Worm (Caenorhabditis elegans): ENCODE measurements around the gene K08F8.15.

Gene K08F8.15

DNA sequence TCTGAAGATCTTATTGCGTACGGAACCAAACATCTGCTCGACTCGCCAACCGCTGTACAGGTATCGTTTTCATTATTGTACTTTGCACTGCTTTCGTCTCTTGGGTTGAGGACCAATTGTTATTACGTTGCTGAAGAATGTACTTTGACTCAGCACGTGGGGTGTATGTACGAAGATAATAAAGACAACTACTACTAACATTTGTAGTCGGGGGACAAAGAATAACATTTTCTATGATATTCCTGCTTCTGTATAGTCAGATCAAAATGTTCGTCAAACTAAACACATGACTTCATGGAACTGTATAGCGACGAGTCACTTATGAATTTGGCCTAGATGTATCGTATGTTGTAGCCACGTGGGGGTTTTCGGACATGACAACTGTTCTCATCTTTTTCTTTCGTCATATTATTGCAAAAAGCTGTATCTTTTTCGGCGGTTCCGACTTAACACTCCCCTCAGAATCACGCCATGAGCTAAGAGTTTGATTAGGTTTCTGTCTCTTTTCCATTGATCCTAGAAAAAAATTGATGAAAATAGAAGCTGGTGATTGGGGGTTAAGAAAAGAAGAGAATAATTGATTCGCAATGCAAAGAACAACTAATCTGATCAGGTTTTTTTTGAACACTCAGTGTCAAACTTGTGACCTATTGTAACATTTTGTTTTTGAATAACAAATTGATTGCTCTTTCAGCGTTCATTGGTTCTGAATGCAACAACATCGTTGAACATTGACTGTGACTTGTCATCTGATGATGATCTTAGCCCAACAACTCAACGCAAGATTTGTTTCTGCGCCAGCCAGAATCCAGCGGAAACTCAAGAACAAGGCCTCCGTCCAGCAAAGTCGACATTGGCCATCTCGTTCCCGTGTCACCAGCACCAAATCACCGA is 21.8 kb upstream of the K08F8.15 start:
- TF ChIP-seq ztf-16 (tag; optimal IDR thresholded peaks at IDR 0.05): no peak

DNA sequence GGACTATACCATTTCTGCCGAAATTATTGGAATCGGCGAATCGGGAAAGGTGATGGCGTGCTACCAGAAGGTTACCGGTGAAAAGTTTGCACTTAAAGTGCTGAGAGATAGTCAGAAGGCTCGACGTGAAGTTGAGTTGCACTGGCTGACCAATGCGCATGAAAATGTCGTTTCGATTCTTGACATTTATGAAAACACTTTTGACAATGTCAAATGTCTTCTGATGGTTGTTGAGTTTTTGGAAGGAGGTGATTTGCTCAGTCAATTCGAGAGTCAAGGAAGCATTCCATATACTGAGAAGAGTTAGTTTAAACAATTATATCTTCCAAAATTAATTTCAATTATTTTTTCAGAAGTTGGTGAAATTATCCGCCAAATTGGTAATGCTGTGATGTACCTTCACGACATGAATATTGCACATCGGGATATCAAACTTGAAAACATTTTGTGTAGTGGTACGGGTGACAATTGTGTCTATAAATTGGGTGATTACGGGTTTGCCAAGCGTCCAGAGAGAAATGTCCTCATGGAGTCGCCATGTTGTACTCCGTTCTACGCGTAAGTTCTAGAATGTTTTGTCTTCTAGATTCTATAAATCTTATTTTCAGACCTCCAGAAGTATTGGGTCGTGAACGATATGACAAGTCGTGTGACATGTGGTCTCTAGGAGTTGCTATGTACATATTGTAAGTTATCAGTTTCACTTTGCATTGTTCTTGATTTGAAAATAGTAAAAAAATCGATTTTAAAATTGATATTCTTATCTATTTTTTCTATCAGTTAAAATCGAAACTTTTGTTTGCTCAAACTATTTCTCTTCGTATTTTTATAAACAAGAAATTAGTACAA is 20.9 kb upstream of the K08F8.15 start:
- TF ChIP-seq K02D7.2 (tag; optimal IDR thresholded peaks at IDR 0.05) (no peak), C08G9.2 (tag; optimal IDR thresholded peaks at IDR 0.05) (no peak), ama-1 (optimal IDR thresholded peaks at IDR 0.05) (no peak), sox-4 (tag; optimal IDR thresholded peaks at IDR 0.05) (no peak), hlh-6 (tag; optimal IDR thresholded peaks at IDR 0.05) (no peak), pax-1 (tag; optimal IDR thresholded peaks at IDR 0.05) (no peak), lim-6 (tag; optimal IDR thresholded peaks at IDR 0.05) (no peak), Y22D7AL.16 (tag; optimal IDR thresholded peaks at IDR 0.05) (no peak), hlh-13 (GFP tag; optimal IDR thresholded peaks at IDR 0.05) (no peak), nfya-1 (tag; optimal IDR thresholded peaks at IDR 0.05) (no peak), ceh-2 (tag; optimal IDR thresholded peaks at IDR 0.05) (no peak), sdc-2 (tag; optimal IDR thresholded peaks at IDR 0.05) (no peak), pat-9 (tag; optimal IDR thresholded peaks at IDR 0.05) (no peak), unc-86 (tag; optimal IDR thresholded peaks at IDR 0.05) (no peak), nhr-11 (tag; optimal IDR thresholded peaks at IDR 0.05) (no peak), hlh-8 (tag; optimal IDR thresholded peaks at IDR 0.05) (no peak), lin-11 (tag; optimal IDR thresholded peaks at IDR 0.05) (no peak)

DNA sequence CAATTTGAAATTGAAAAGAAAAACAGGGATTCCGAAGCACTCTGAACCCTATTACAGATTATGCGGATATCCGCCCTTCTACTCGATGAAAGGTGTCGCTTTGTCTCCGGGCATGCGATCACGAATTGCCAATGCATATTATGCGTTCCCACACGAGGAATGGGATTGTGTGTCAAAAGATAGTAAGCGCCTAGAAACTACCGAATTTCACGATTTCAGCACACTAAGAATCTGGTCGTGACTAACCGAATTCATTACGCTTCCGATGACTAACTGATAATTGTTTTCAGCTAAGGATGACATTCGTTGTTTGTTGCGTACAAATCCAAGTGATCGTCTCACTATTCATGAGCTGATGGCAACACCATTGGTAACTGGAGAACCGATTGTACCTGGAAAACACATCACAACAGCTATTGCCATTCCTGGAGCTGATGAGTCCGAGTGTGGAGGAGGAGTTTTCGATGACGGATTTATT is 20.3 kb upstream of the K08F8.15 start:
- TF ChIP-seq ceh-24 (tag; optimal IDR thresholded peaks at IDR 0.05) (no peak), dmd-4 (tag; optimal IDR thresholded peaks at IDR 0.05; ENCODE audit: borderline replicate concordance) (no peak), ceh-9 (tag; optimal IDR thresholded peaks at IDR 0.05) (no peak), rnt-1 (tag; optimal IDR thresholded peaks at IDR 0.05) (no peak), unc-86 (tag; optimal IDR thresholded peaks at IDR 0.05) (no peak), gmeb-2 (tag; optimal IDR thresholded peaks at IDR 0.05) (no peak), elt-2 (tag; optimal IDR thresholded peaks at IDR 0.05) (no peak), odd-2 (tag; optimal IDR thresholded peaks at IDR 0.05) (no peak), pros-1 (tag; optimal IDR thresholded peaks at IDR 0.05) (no peak), dve-1 (tag; optimal IDR thresholded peaks at IDR 0.05) (no peak), T23F11.4 (GFP tag; optimal IDR thresholded peaks at IDR 0.05) (no peak), ahr-1 (tag; optimal IDR thresholded peaks at IDR 0.05) (no peak), ceh-45 (GFP tag; IDR thresholded peaks at IDR 0.05) (no peak), sdc-2 (tag; optimal IDR thresholded peaks at IDR 0.05) (no peak), ztf-16 (tag; optimal IDR thresholded peaks at IDR 0.05) (no peak), ref-2 (tag; optimal IDR thresholded peaks at IDR 0.05) (no peak), hlh-13 (GFP tag; optimal IDR thresholded peaks at IDR 0.05) (no peak), ceh-6 (GFP tag; optimal IDR thresholded peaks at IDR 0.05) (no peak)

DNA sequence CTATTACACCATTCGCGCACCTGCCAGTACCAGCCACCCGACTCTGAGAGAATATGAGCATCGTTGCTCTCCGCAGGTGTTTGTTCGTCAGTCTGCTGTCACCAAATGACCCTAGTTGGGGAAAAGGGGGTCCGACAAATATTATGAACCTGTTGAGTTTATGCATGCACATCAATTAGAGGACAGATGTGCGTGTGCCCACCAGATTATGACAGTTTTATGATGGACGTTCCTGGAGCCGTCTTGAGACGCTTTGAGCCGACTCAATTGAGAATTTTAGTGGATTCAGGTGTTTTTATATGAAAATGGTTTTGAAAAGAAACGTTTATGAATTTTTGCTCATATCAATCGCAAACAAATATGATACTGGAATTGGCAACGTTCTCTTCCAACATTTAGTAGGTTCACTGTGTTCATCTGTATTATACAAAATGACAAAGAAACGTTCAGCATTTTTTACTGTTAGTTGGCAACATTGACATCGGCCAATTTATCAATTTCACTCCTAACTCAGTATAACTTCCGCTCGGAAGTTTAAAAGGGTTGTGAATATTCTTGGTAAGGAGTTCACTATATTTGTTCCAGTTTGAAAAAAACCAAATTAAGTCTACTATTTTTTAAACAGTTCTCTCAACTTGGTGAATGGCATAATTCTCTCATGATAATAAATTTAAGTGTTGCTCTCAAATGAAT is 19.2 kb upstream of the K08F8.15 start:
- TF ChIP-seq unc-86 (tag; optimal IDR thresholded peaks at IDR 0.05) (no peak), tbx-2 (tag; optimal IDR thresholded peaks at IDR 0.05) (peak; percentile 19), unc-55 (GFP tag; optimal IDR thresholded peaks at IDR 0.05) (peak; percentile 77), tbx-7 (tag; optimal IDR thresholded peaks at IDR 0.05) (no peak), madf-2 (tag; optimal IDR thresholded peaks at IDR 0.05) (peak; percentile 20), unc-3 (GFP tag; conservative IDR thresholded peaks at IDR 0.05) (no peak), unc-3 (tag; optimal IDR thresholded peaks at IDR 0.05) (no peak), ref-2 (tag; optimal IDR thresholded peaks at IDR 0.05) (peak; percentile 38), ceh-31 (tag; optimal IDR thresholded peaks at IDR 0.05) (no peak)
